Worm (Caenorhabditis elegans): ENCODE results near the gene F02A9.1.
"Not testable (repeated sequence)": the region's sequence is repeated elsewhere in the genome, so short reads cannot be mapped to it uniquely, and the experiment has no call there.

Gene F02A9.1

ce11 chrIII:9110914-9111313 lies 33.3 kb upstream of the F02A9.1 start (continued):
- 0 out of 2 replicates have a peak, but pooled peaks have one; percentile 51 for TF ChIP-seq mxl-2 (GFP tag; conservative IDR thresholded peaks at IDR 0.05)
- TF ChIP-seq pha-4 (GFP tag; IDR thresholded peaks at IDR 0.05) = peak; percentile 92
- TF ChIP-seq pha-4 (tag; optimal IDR thresholded peaks at IDR 0.05) = not testable (repeated sequence)
- TF ChIP-seq ceh-20 (GFP tag; IDR thresholded peaks at IDR 0.05) = 0 out of 2 replicates have a peak, but pooled peaks have one; percentile 29

- TF ChIP-seq daf-16 (GFP tag; optimal IDR thresholded peaks at IDR 0.05) (no peak), daf-16 (tag; optimal IDR thresholded peaks at IDR 0.05) (peak; percentile 37), aha-1 (tag) (peak; percentile 31), ceh-32 (tag; optimal IDR thresholded peaks at IDR 0.05; ENCODE audit: poor library complexity) (no peak), php-3 (GFP tag; IDR thresholded peaks at IDR 0.05) (no peak)
Measured at ce11 chrIII:9110270-9110669, 32.7 kb upstream of the F02A9.1 start.

ce11 chrIII:9109726-9110125 lies 32.1 kb upstream of the F02A9.1 start:
- TF ChIP-seq F44E2.7 (GFP tag; IDR thresholded peaks at IDR 0.05) (no peak), aha-1 (tag) (no peak), lin-13 (GFP tag; optimal IDR thresholded peaks at IDR 0.05) (no peak), arid-1 (GFP tag; conservative IDR thresholded peaks at IDR 0.05) (no peak), mxl-3 (GFP tag; optimal IDR thresholded peaks at IDR 0.05) (no peak), fkh-10 (GFP tag; optimal IDR thresholded peaks at IDR 0.05) (no peak), dpl-1 (GFP tag; optimal IDR thresholded peaks at IDR 0.05) (no peak), nhr-77 (tag; optimal IDR thresholded peaks at IDR 0.05) (no peak), rbr-2 (tag; optimal IDR thresholded peaks at IDR 0.05) (no peak), ceh-82 (tag; optimal IDR thresholded peaks at IDR 0.05) (no peak), F26F4.8 (GFP tag; conservative IDR thresholded peaks at IDR 0.05) (no peak), lir-3 (tag; optimal IDR thresholded peaks at IDR 0.05) (no peak), jun-1 (tag; optimal IDR thresholded peaks at IDR 0.05) (no peak), tag-97 (GFP tag; IDR thresholded peaks at IDR 0.05) (no peak), F49E8.2 (tag; optimal IDR thresholded peaks at IDR 0.05; ENCODE audit: borderline replicate concordance) (no peak), mes-2 (tag; optimal IDR thresholded peaks at IDR 0.05; ENCODE audit: poor library complexity, severe bottlenecking) (no peak)

ce11 chrIII:9109172-9109571 lies 31.6 kb upstream of the F02A9.1 start, which contains the start of gene cya-1:
Gene cya-1 (minus strand): TSS chrIII:9109272.
- TF ChIP-seq nhr-111 (GFP tag; optimal IDR thresholded peaks at IDR 0.05) (no peak), mxl-3 (GFP tag; optimal IDR thresholded peaks at IDR 0.05) (no peak), nhr-237 (tag; optimal IDR thresholded peaks at IDR 0.05) (no peak), daf-12 (tag; optimal IDR thresholded peaks at IDR 0.05) (no peak), F44E2.7 (GFP tag; IDR thresholded peaks at IDR 0.05) (no peak), nhr-102 (tag; optimal IDR thresholded peaks at IDR 0.05) (no peak)

ce11 chrIII:9105653-9106052 lies 28.0 kb upstream of the F02A9.1 start:
- TF ChIP-seq vab-7 (GFP tag; IDR thresholded peaks at IDR 0.05) = no peak
- TF ChIP-seq F26F4.8 (GFP tag; conservative IDR thresholded peaks at IDR 0.05) = no peak
- no peak for TF ChIP-seq set-16 (GFP tag; IDR thresholded peaks at IDR 0.05)
- TF ChIP-seq daf-19 (GFP tag; conservative IDR thresholded peaks at IDR 0.05) = no peak
- no peak for TF ChIP-seq mdt-29 (GFP tag; IDR thresholded peaks at IDR 0.05)
- TF ChIP-seq dve-1 (tag; optimal IDR thresholded peaks at IDR 0.05; ENCODE audit: insufficient read depth) = peak; percentile 15
- peak; percentile 9 for TF ChIP-seq hlh-30 (tag; optimal IDR thresholded peaks at IDR 0.05; ENCODE audit: insufficient read depth)
- TF ChIP-seq lin-39 (tag; optimal IDR thresholded peaks at IDR 0.05) = no peak
- TF ChIP-seq nhr-76 (tag; optimal IDR thresholded peaks at IDR 0.05) = no peak
- no peak for TF ChIP-seq daf-8 (GFP tag; IDR thresholded peaks at IDR 0.05)
- TF ChIP-seq unc-62 (GFP tag; optimal IDR thresholded peaks at IDR 0.05 in 1 of 2) = no peak
- no peak for TF ChIP-seq unc-62 (tag; optimal IDR thresholded peaks at IDR 0.05)
